Worm (Caenorhabditis elegans) whole organism, L4/young adult: ENCODE results near the gene dhcr-7.

Experiments used
- W03F9.2 ChIP-seq: fragments of 150-350 bp; optimal IDR thresholded peaks from 2 replicates; lab custom pipeline; 2014; ENCODE audit warnings: missing biosample characterization, missing genetic modification characterization
- dao-5 ChIP-seq: sonication (generic microtip); optimal IDR thresholded peaks from 2 replicates; lab custom pipeline; 2016; ENCODE audit warnings: missing genotype, missing genetic modification characterization, moderate library complexity, missing compliant biosample characterization
- him-1 ChIP-seq: sonication (generic microtip); optimal IDR thresholded peaks from 2 replicates; lab custom pipeline; 2016; ENCODE audit warnings: missing genotype, missing genetic modification reagents, missing genetic modification characterization, missing compliant biosample characterization

Gene dhcr-7

ce11 chrV:20470385-20470784 is 14.8 kb downstream of the dhcr-7 start, which contains the start of gene B0250.8:
TSS of gene B0250.8 (minus strand) at chrV:20470485.
- TF ChIP-seq dao-5 (tag; lab: Kevin White, UChicago), result no peak
- no peak for TF ChIP-seq W03F9.2 (tag; lab: Kevin White, UChicago)
- no peak for TF ChIP-seq him-1 (tag; lab: Kevin White, UChicago)

DNA sequence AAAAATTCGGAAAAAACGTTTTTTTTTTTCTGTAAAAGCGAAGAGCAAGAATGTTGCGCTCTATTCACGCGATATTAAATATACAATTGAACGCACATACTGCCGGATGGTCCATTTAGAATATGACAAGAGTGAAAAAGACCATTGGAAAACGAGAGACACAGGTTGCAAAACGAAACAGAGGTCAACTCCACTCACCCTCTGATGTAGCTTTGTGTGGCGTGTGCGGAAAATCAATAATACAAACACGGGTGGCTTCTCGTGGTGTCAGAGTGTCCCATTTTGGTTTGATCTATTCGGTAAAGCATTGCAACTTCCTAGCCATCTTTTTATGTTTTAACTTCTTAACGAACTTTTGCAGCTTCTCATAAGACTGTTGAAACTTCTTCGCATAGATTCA is 20.4 kb downstream of the dhcr-7 start:
- TF ChIP-seq him-1 (tag; lab: Kevin White, UChicago) (no peak), W03F9.2 (tag; lab: Kevin White, UChicago) (no peak), dao-5 (tag; lab: Kevin White, UChicago) (no peak)

DNA sequence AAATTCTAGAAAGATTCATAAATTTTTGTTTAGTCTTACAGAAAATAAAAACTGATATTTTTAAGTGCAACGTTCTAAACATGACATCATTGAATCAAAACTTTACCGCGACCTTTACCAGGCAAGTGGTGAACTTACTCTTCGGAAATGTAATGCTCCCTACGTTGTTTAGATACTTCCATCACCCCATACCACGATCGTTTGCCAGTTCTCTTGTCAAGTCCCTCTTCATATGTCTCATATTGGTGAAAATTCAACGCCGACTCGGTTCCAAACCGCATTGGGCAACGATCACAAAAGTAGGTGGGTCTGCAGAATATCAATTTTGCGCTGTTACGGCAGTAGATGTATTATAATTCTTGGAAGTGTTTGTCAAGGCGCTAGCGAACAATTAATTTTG is 24.4 kb downstream of the dhcr-7 start, which contains the start of gene B0250.18:
Gene B0250.18 (minus strand): TSS at position 101 of the 400 bp plus-strand sequence.
- TF ChIP-seq dao-5 (tag; lab: Kevin White, UChicago) (no peak), him-1 (tag; lab: Kevin White, UChicago) (no peak), W03F9.2 (tag; lab: Kevin White, UChicago) (no peak)

DNA sequence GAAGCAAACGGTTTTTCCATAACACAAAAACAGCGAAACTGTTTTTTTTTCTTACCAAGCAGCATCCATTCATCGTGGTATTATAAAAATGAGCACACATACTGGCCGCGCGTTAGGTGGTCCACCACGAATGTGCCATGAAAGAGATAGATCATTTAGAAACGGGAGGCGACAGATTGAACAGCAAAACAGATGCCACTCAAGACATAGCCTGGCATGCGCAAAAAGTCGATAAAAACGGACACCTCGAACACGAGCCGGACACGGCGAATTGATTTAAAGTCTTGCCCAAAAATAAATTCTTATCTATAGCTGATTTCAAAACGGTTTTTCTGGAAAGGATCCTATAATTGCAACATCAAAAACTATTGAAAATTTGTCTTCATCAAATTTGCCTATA is 28.0 kb downstream of the dhcr-7 start:
- TF ChIP-seq dao-5 (tag; lab: Kevin White, UChicago) (no peak), him-1 (tag; lab: Kevin White, UChicago) (no peak), W03F9.2 (tag; lab: Kevin White, UChicago) (no peak)

DNA sequence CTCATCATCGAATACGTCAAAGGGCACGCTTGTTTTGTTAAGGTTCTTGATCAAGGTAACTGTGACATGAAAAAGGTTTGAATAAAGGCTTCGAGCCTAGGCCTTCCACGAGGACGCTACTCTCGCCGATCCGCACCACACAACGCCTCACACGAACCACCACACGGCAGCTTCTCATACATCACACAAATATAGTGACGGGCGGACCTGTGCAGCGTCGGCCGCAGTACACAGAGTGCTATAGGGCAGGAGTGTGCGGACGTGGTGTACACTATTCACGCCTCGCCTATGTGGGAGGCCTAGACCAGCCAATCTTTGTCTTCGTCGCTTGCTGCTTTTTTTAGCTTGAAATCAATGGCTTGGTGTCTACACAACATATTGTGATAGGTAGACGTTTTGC is 29.5 kb downstream of the dhcr-7 start:
- TF ChIP-seq him-1 (tag; lab: Kevin White, UChicago), result no peak
- no peak for TF ChIP-seq W03F9.2 (tag; lab: Kevin White, UChicago)
- TF ChIP-seq dao-5 (tag; lab: Kevin White, UChicago), result no peak

- TF ChIP-seq W03F9.2 (tag; lab: Kevin White, UChicago) (no peak), dao-5 (tag; lab: Kevin White, UChicago) (no peak), him-1 (tag; lab: Kevin White, UChicago) (no peak)
These were observed 31.4 kb downstream of the dhcr-7 start, which contains the start of gene srd-70 for ce11 chrV:20453811-20454210. TSS of gene srd-70 (plus strand) at chrV:20454111.

DNA sequence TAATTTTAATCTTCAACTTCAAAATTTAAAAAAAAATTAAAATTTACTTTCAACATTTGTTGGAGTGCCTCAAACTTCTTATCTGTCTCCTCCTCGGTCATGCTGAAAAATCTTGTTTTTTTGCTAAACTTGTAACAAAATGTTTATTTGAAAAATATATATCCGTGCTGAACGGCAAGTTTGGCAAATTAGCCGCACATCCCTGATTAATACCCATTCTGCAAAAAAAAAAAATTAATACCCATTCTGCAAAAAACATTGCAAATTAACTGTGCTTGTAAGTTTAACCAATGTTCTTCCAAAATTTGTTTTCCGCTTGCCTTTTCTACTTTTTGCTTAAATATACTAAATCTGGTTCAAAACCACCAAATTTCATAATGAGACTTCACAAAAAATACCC is 32.1 kb downstream of the dhcr-7 start, which contains the start of gene F48F5.6:
Gene F48F5.6 (minus strand): TSS at position 101 of the 400 bp plus-strand sequence.
- TF ChIP-seq him-1 (tag; lab: Kevin White, UChicago) (no peak), W03F9.2 (tag; lab: Kevin White, UChicago) (no peak), dao-5 (tag; lab: Kevin White, UChicago) (no peak)

DNA sequence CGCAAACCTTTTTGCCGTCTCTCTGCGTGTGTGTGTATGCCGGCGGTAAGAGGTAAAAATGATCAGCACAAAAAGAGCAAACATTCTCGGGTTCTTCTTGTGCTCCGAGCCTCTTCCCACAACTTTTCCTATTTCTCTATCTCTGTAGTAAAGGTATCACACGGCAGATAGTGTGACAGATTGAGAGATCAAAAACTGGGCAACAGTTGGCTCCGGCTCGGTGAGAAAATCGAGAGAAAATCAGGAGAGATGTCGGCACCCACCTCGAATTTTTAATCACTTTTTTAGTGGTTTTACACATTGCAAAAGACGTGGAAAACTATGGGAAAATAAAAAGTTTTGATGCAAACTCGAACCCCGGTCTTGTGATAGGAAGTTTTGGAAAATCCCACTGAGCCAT is 33.4 kb downstream of the dhcr-7 start:
- TF ChIP-seq W03F9.2 (tag; lab: Kevin White, UChicago) (no peak), him-1 (tag; lab: Kevin White, UChicago) (no peak), dao-5 (tag; lab: Kevin White, UChicago) (no peak)

DNA sequence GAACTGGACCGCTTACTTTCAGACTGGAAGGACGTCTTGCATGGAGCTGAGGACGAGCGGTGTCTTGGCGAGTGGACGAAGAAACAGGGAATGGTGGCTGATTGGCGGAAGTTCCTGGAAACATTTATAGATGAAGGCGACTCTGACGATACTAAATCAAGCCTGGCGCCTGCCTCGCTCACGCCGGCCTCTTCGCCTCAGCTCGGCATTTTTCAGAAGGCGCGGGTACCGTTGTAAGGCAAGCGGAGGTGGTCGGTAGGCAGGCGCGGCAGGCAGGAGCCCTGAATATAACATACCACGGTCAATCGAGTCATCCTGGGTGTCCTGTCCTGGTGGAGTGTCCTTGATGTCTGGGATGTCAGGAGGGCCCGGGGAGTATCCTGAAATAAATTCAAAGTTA is 39.3 kb downstream of the dhcr-7 start:
- TF ChIP-seq dao-5 (tag; lab: Kevin White, UChicago) (no peak), W03F9.2 (tag; lab: Kevin White, UChicago) (no peak), him-1 (tag; lab: Kevin White, UChicago) (no peak)
